Worm (Caenorhabditis elegans): ENCODE data around the gene F20D6.12.

ce11 chrV:8201229-8201858 is 11.4 kb upstream of the F20D6.12 start, which contains the start of gene cri-2:
- TF ChIP-seq scrt-1 (GFP tag; IDR thresholded peaks at IDR 0.05) (no peak), ets-7 (tag; optimal IDR thresholded peaks at IDR 0.05) (no peak), hmbx-1 (tag; optimal IDR thresholded peaks at IDR 0.05) (no peak), pes-1 (GFP tag; IDR thresholded peaks at IDR 0.05) (no peak), ama-1 (optimal IDR thresholded peaks at IDR 0.05) (no peak), flt-1 (GFP tag; IDR thresholded peaks at IDR 0.05) (no peak), F13C5.2 (tag; optimal IDR thresholded peaks at IDR 0.05) (no peak), hnd-1 (tag; optimal IDR thresholded peaks at IDR 0.05) (no peak), hmg-4 (GFP tag; optimal IDR thresholded peaks at IDR 0.05) (no peak), ceh-13 (GFP tag; optimal IDR thresholded peaks at IDR 0.05) (no peak), B0310.2 (tag; optimal IDR thresholded peaks at IDR 0.05) (no peak), aly-1 (tag; optimal IDR thresholded peaks at IDR 0.05) (no peak), tbx-11 (GFP tag; IDR thresholded peaks at IDR 0.05) (no peak)
